Worm (Caenorhabditis elegans): Measurements from ENCODE around the gene bath-2.

DNA sequence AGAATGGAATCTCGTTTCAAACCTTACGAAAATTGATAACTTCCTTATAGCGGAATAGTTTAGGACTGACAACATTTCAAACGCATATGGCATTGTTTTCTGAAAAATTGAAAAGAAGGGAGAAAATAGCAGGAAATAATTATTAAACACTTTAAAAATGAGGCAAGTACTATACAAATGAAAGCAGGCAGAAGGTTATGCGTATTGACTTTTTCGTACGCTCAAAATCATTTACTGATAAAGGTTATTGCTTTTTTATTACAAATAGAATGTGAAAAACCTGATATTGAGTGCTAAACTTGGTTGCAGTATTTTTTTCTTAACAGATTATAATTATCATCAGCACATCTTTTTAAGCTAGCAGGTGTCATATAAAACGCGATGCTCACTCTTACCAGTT, 17.1 kb upstream of the bath-2 start, which contains the start of gene ZK250.13:
- no peak for TF ChIP-seq nhr-23 (tag; optimal IDR thresholded peaks at IDR 0.05)
- TF ChIP-seq nhr-77 (tag; optimal IDR thresholded peaks at IDR 0.05), result no peak
- no peak for TF ChIP-seq ceh-16 (tag; optimal IDR thresholded peaks at IDR 0.05)
- TF ChIP-seq elt-3 (tag; optimal IDR thresholded peaks at IDR 0.05), result no peak
- no peak for TF ChIP-seq lin-39 (tag; optimal IDR thresholded peaks at IDR 0.05)
- TF ChIP-seq F13H6.1 (tag; optimal IDR thresholded peaks at IDR 0.05), result no peak
- no peak for TF ChIP-seq egl-27 (tag; optimal IDR thresholded peaks at IDR 0.05)
- TF ChIP-seq fos-1 (tag; optimal IDR thresholded peaks at IDR 0.05), result no peak
- no peak for TF ChIP-seq lin-13 (GFP tag; optimal IDR thresholded peaks at IDR 0.05)
- no peak for TF ChIP-seq mdl-1 (tag; optimal IDR thresholded peaks at IDR 0.05)
- TF ChIP-seq sem-4 (tag; optimal IDR thresholded peaks at IDR 0.05), result no peak

Data from whole organism, L2 larva.